Worm (Caenorhabditis elegans): ENCODE measurements around the gene lsd-1.

ce11 chrX:11906626-11907025 is 42.0 kb upstream of the lsd-1 start:
- TF ChIP-seq mbf-1 (tag; optimal IDR thresholded peaks at IDR 0.05) (no peak), unc-62 (GFP tag; optimal IDR thresholded peaks at IDR 0.05) (no peak), nhr-25 (tag; optimal IDR thresholded peaks at IDR 0.05) (no peak), snpc-4 (tag; optimal IDR thresholded peaks at IDR 0.05) (no peak), nhr-21 (tag; optimal IDR thresholded peaks at IDR 0.05) (no peak)

Measured in whole organism, L2 larva.